Fruit fly (Drosophila melanogaster): ENCODE results near the gene CG46435.

DNA sequence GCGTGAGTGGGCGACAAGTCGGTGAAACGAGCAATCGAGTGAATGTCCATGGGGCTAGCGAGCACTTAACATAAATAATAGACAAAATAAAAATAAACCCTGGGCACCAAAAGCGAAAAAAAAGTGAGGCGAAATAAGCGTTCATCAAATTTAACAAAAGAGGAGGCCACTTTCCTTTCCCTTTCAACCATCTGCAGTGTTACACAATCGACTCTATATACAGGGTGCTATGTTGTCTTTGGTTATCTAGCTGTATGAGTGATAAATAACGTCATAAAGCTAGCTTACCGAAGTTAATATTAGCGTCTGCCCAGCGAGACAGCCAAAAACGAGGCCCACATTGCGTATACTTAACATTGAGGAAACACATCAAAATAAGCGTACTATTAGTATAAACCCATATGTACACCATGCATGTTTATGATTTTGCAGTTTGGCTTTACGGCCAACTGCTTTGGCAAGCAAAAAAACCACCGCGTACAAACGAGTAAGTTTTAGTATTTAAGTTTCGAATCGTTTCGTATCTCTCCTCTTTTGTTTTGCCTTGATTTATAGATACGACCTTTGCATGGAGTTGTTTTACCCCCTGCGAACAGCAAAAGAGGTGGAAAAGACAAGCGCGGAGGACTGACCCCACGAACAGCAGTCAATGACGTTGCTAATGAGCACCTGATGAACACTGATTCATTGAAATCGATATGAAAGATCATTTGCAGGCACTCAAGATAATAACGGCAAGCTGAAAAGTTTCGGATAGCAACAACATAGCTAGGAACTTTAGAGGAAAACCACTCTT is 20.2 kb downstream of the CG46435 start:
- TF ChIP-seq CG14655 (GFP tag; optimal IDR thresholded peaks at IDR 0.05) (no peak), D1 (tag; optimal IDR thresholded peaks at IDR 0.05) (no peak), CG15710 (tag; optimal IDR thresholded peaks at IDR 0.05) (no peak), CG13204 (GFP tag; optimal IDR thresholded peaks at IDR 0.05) (no peak), CG8301 (tag; optimal IDR thresholded peaks at IDR 0.05) (no peak)

All from whole organism, pupa.